Fruit fly (Drosophila melanogaster) whole organism, embryonic: ENCODE results near the gene asl.

ENCODE experiments used
- Asciz ChIP-seq: fragments of 200-800 bp; sonication (Bioruptor generic); optimal IDR thresholded peaks from 2 replicates; lab custom pipeline; 2017; ENCODE audit warnings: missing biosample characterization, mild to moderate bottlenecking, missing genetic modification characterization, missing genetic modification reagents
- CG10462 ChIP-seq: fragments of 200-800 bp; sonication (Bioruptor generic); optimal IDR thresholded peaks from 2 replicates; lab custom pipeline; 2016; ENCODE audit warnings: missing biosample characterization, missing genetic modification characterization
- CG11398 ChIP-seq: fragments of 200-800 bp; sonication (Bioruptor generic); optimal IDR thresholded peaks from 2 replicates; lab custom pipeline; 2016; ENCODE audit warnings: missing biosample characterization, missing genetic modification characterization
- CG12104 ChIP-seq: fragments of 200-800 bp; sonication (Bioruptor generic); optimal IDR thresholded peaks from 3 replicates; lab custom pipeline; 2016; ENCODE audit warnings: missing biosample characterization, missing genetic modification characterization
- CG12155 ChIP-seq: fragments of 200-800 bp; sonication (Bioruptor generic); optimal IDR thresholded peaks from 3 replicates; lab custom pipeline; 2016; ENCODE audit warnings: missing biosample characterization, missing genetic modification characterization
- CG12391 ChIP-seq: fragments of 200-800 bp; sonication (Bioruptor generic); optimal IDR thresholded peaks from 3 replicates; lab custom pipeline; 2018; ENCODE audit warnings: missing biosample characterization, mild to moderate bottlenecking, missing genetic modification characterization, moderate library complexity
- CG1647 ChIP-seq: fragments of 200-800 bp; sonication (Bioruptor generic); optimal IDR thresholded peaks from 3 replicates; lab custom pipeline; 2016; ENCODE audit warnings: missing biosample characterization, missing genetic modification characterization
- CG17186 ChIP-seq: fragments of 200-800 bp; sonication (Bioruptor generic); optimal IDR thresholded peaks from 3 replicates; lab custom pipeline; 2017; ENCODE audit warnings: missing biosample characterization, missing genetic modification reagents, missing genetic modification characterization
- CG17385 ChIP-seq: fragments of 200-800 bp; sonication (Bioruptor generic); optimal IDR thresholded peaks from 3 replicates; lab custom pipeline; 2018; ENCODE audit warnings: missing biosample characterization, mild to moderate bottlenecking, missing genetic modification characterization
- CG30403 ChIP-seq: fragments of 200-800 bp; sonication (Bioruptor generic); optimal IDR thresholded peaks from 3 replicates; lab custom pipeline; 2016; ENCODE audit warnings: missing biosample characterization, missing genetic modification characterization
- CG31388 ChIP-seq: fragments of 200-800 bp; sonication (Bioruptor generic); optimal IDR thresholded peaks from 2 replicates; lab custom pipeline; 2016; ENCODE audit warnings: missing biosample characterization, missing genetic modification characterization
- CG32532 ChIP-seq: fragments of 200-800 bp; sonication (Bioruptor generic); IDR thresholded peaks from 2 replicates; pipeline ENCODE4 v1.3.6; 2022; ENCODE audit warnings: missing biosample characterization, missing genetic modification characterization
- CG43689 ChIP-seq: fragments of 200-800 bp; sonication (Bioruptor generic); IDR thresholded peaks from 2 replicates; pipeline ENCODE4 v1.3.6; 2022; ENCODE audit warnings: missing biosample characterization, missing genetic modification characterization
- CG4424 ChIP-seq: fragments of 200-800 bp; sonication (Bioruptor generic); optimal IDR thresholded peaks from 3 replicates; lab custom pipeline; 2016; ENCODE audit warnings: missing biosample characterization, missing genetic modification characterization
- CG4820 ChIP-seq: fragments of 200-800 bp; sonication (Bioruptor generic); optimal IDR thresholded peaks from 3 replicates; lab custom pipeline; 2016; ENCODE audit warnings: missing biosample characterization, missing genetic modification characterization
- CG6175 ChIP-seq: fragments of 200-800 bp; sonication (Bioruptor generic); IDR thresholded peaks from 3 replicates; pipeline ENCODE4 v1.3.6; 2022; ENCODE audit warnings: missing biosample characterization, missing genetic modification characterization
- CG6654 ChIP-seq: fragments of 200-800 bp; sonication (Bioruptor generic); optimal IDR thresholded peaks from 2 replicates; lab custom pipeline; 2017; ENCODE audit warnings: missing biosample characterization, mild to moderate bottlenecking, missing genetic modification characterization
- CG8388 ChIP-seq: fragments of 200-800 bp; sonication (Bioruptor generic); optimal IDR thresholded peaks from 2 replicates; lab custom pipeline; 2019; ENCODE audit warnings: missing biosample characterization, mild to moderate bottlenecking, missing genetic modification characterization, moderate library complexity
- CG8478 ChIP-seq: fragments of >200 bp; optimal IDR thresholded peaks from 2 replicates; lab custom pipeline; 2018
- Dbx ChIP-seq: fragments of 200-800 bp; sonication (Bioruptor generic); IDR thresholded peaks from 3 replicates; pipeline ENCODE4 v1.3.6; 2022; ENCODE audit warnings: missing biosample characterization, missing genetic modification characterization
- Mrtf ChIP-seq: fragments of 200-800 bp; sonication (Bioruptor generic); IDR thresholded peaks from 3 replicates; pipeline ENCODE4 v1.3.6; 2022; ENCODE audit warnings: missing biosample characterization, missing genetic modification characterization
- Myb ChIP-seq: fragments of 200-800 bp; sonication (Bioruptor generic); optimal IDR thresholded peaks from 2 replicates; lab custom pipeline; 2016; ENCODE audit warnings: missing biosample characterization, missing genetic modification characterization
- NK7.1 ChIP-seq: fragments of 200-800 bp; sonication (Bioruptor generic); optimal IDR thresholded peaks from 3 replicates; lab custom pipeline; 2016; ENCODE audit warnings: missing biosample characterization, missing genetic modification characterization
- Neu2 ChIP-seq: fragments of 200-800 bp; sonication (Bioruptor generic); optimal IDR thresholded peaks from 3 replicates; lab custom pipeline; 2016; ENCODE audit warnings: missing biosample characterization, missing genetic modification characterization, borderline replicate concordance
- Poxn ChIP-seq: fragments of 200-800 bp; sonication (Bioruptor generic); IDR thresholded peaks from 2 replicates; pipeline ENCODE4 v1.3.6; 2022; ENCODE audit warnings: missing biosample characterization, missing genetic modification characterization
- Spps ChIP-seq: fragments of 200-800 bp; sonication (Bioruptor generic); optimal IDR thresholded peaks from 2 replicates; lab custom pipeline; 2018; ENCODE audit warnings: missing biosample characterization, mild to moderate bottlenecking, missing genetic modification characterization
- Sry-β ChIP-seq: fragments of 200-800 bp; sonication (Bioruptor generic); optimal IDR thresholded peaks from 2 replicates; lab custom pipeline; 2018; ENCODE audit warnings: missing biosample characterization, mild to moderate bottlenecking, missing genetic modification characterization, moderate library complexity
- Ssrp ChIP-seq: fragments of 200-800 bp; sonication (Bioruptor generic); optimal IDR thresholded peaks from 2 replicates; lab custom pipeline; 2018; ENCODE audit warnings: missing biosample characterization, mild to moderate bottlenecking, missing genetic modification characterization, moderate library complexity
- Xbp1 ChIP-seq: fragments of 200-800 bp; sonication (Bioruptor generic); optimal IDR thresholded peaks from 3 replicates; lab custom pipeline; 2016; ENCODE audit warnings: missing biosample characterization, mild to moderate bottlenecking, missing genetic modification characterization
- Xrp1 ChIP-seq: fragments of 200-800 bp; sonication (Bioruptor generic); IDR thresholded peaks from 2 replicates; pipeline ENCODE4 v1.3.6; 2022; ENCODE audit warnings: missing biosample characterization, missing genetic modification characterization
- abd-A ChIP-seq: fragments of 200-800 bp; sonication (Bioruptor generic); optimal IDR thresholded peaks from 3 replicates; lab custom pipeline; 2019; ENCODE audit warnings: missing biosample characterization, mild to moderate bottlenecking, missing genetic modification characterization, moderate library complexity
- bab2 ChIP-seq: fragments of 200-800 bp; sonication (Bioruptor generic); optimal IDR thresholded peaks from 2 replicates; lab custom pipeline; 2016; ENCODE audit warnings: missing biosample characterization, missing genetic modification characterization
- bbx ChIP-seq: fragments of 200-800 bp; sonication (Bioruptor generic); IDR thresholded peaks from 2 replicates; pipeline ENCODE4 v1.3.6; 2022; ENCODE audit warnings: missing biosample characterization, missing genetic modification characterization; ENCODE audit not compliant: partially characterized antibody
- bowl ChIP-seq: fragments of 200-800 bp; sonication (Bioruptor generic); IDR thresholded peaks from 2 replicates; pipeline ENCODE4 v1.3.6; 2022; ENCODE audit warnings: missing biosample characterization, missing genetic modification characterization
- cg ChIP-seq: fragments of 200-800 bp; sonication (Bioruptor generic); optimal IDR thresholded peaks from 3 replicates; lab custom pipeline; 2019; ENCODE audit warnings: missing biosample characterization, mild to moderate bottlenecking, missing genetic modification characterization, moderate library complexity
- chinmo ChIP-seq: fragments of 200-800 bp; sonication (Bioruptor generic); IDR thresholded peaks from 4 replicates; pipeline ENCODE4 v1.3.6; 2022; ENCODE audit warnings: missing biosample characterization, missing genetic modification characterization; ENCODE audit not compliant: partially characterized antibody
- corto ChIP-seq: fragments of 200-800 bp; sonication (Bioruptor generic); optimal IDR thresholded peaks from 2 replicates; lab custom pipeline; 2016; ENCODE audit warnings: missing biosample characterization, mild to moderate bottlenecking, missing genetic modification characterization, moderate library complexity
- eve ChIP-seq, 2 experiments: fragments of >200 bp; optimal IDR thresholded peaks; 2 replicates each; lab custom pipeline; 2017; ENCODE audit warnings: missing biosample characterization in 2 of 2, missing genetic modification characterization in 2 of 2
- ewg ChIP-seq: fragments of 200-800 bp; sonication (Bioruptor generic); optimal IDR thresholded peaks from 3 replicates; lab custom pipeline; 2017; ENCODE audit warnings: mild to moderate bottlenecking, missing biosample characterization, missing genetic modification reagents, missing genetic modification characterization
- fd3F ChIP-seq: fragments of 200-800 bp; sonication (Bioruptor generic); optimal IDR thresholded peaks from 2 replicates; lab custom pipeline; 2018; ENCODE audit warnings: missing biosample characterization, mild to moderate bottlenecking, missing genetic modification characterization, moderate library complexity
- fd64A ChIP-seq: fragments of 200-800 bp; sonication (Bioruptor generic); optimal IDR thresholded peaks from 3 replicates; lab custom pipeline; 2018; ENCODE audit warnings: missing biosample characterization, mild to moderate bottlenecking, missing genetic modification characterization
- gcm2 ChIP-seq: fragments of 200-800 bp; sonication (Bioruptor generic); optimal IDR thresholded peaks from 2 replicates; lab custom pipeline; 2016; ENCODE audit warnings: missing biosample characterization, missing genetic modification characterization
- hbn ChIP-seq: fragments of 200-800 bp; sonication (Bioruptor generic); IDR thresholded peaks from 2 replicates; pipeline ENCODE4 v1.3.6; 2022; ENCODE audit warnings: missing biosample characterization, missing genetic modification characterization; ENCODE audit not compliant: partially characterized antibody
- jigr1 ChIP-seq: fragments of 200-800 bp; sonication (Bioruptor generic); IDR thresholded peaks from 3 replicates; pipeline ENCODE4 v1.3.6; 2022; ENCODE audit warnings: missing biosample characterization, missing genetic modification characterization
- kni ChIP-seq: fragments of 200-800 bp; sonication (Bioruptor generic); optimal IDR thresholded peaks from 3 replicates; lab custom pipeline; 2017; ENCODE audit warnings: mild to moderate bottlenecking, missing biosample characterization, missing genetic modification reagents, missing genetic modification characterization
- lilli ChIP-seq: fragments of 200-800 bp; sonication (Bioruptor generic); optimal IDR thresholded peaks from 3 replicates; lab custom pipeline; 2016; ENCODE audit warnings: missing biosample characterization, missing genetic modification characterization
- slp2 ChIP-seq: fragments of 200-800 bp; sonication (Bioruptor generic); optimal IDR thresholded peaks from 2 replicates; lab custom pipeline; 2016; ENCODE audit warnings: missing biosample characterization, missing genetic modification characterization
- sob ChIP-seq: fragments of 200-800 bp; sonication (Bioruptor generic); IDR thresholded peaks from 2 replicates; pipeline ENCODE4 v1.3.6; 2022; ENCODE audit warnings: missing biosample characterization, missing genetic modification characterization
- usp ChIP-seq: fragments of >200 bp; optimal IDR thresholded peaks from 2 replicates; lab custom pipeline; 2017; ENCODE audit warnings: missing biosample characterization, missing genetic modification characterization
- vfl ChIP-seq: fragments of 200-800 bp; sonication (Bioruptor generic); optimal IDR thresholded peaks from 2 replicates; lab custom pipeline; 2016; ENCODE audit warnings: missing biosample characterization, missing genetic modification characterization
- wor ChIP-seq: fragments of 200-800 bp; sonication (Bioruptor generic); IDR thresholded peaks from 2 replicates; pipeline ENCODE4 v1.3.6; 2022; ENCODE audit warnings: missing biosample characterization, missing genetic modification characterization
- z ChIP-seq: fragments of 200-800 bp; sonication (Bioruptor generic); IDR thresholded peaks from 3 replicates; pipeline ENCODE4 v1.3.6; 2022; ENCODE audit warnings: missing biosample characterization, missing genetic modification characterization

asl gene

DNA sequence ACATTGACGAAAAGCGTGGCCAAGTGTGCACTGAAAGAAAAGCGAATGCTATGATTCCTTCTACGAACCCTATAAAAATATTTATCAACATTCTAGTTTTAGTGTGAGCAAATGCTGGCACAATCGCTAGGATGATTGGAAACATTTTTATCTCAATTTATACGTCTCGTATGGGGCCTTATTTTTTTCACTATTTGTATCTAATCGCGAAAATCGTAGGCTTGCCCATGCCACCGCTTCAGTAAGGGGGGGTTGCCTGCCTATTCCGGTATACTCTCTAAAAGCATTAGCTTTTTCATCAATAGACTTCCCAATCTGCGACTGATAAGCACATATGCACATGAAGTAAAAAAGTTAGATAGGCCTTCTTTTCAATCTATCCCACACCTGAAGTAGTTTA is 40.7 kb downstream of the asl start (continued):
- TF ChIP-seq CG6654 (GFP tag; lab: Kevin White, UChicago) = peak; percentile 19
- TF ChIP-seq CG10462 (GFP tag; lab: Kevin White, UChicago) = peak; percentile 35
- TF ChIP-seq fd64A (GFP tag; lab: Kevin White, UChicago) = peak; percentile 51
- no peak for TF ChIP-seq eve (GFP tag; optimal IDR thresholded peaks at IDR 0.05; lab: Kevin White, UChicago)
- peak; percentile 69 for TF ChIP-seq ewg (GFP tag; lab: Kevin White, UChicago)
- TF ChIP-seq hbn (GFP tag; lab: Robert Waterston, UW) = no peak
- TF ChIP-seq sob (GFP tag; lab: Robert Waterston, UW) = peak; percentile 85
- TF ChIP-seq abd-A = no peak
- peak; percentile 75 for TF ChIP-seq CG8388 (GFP tag; lab: Kevin White, UChicago)
- peak; percentile 81 for TF ChIP-seq Mrtf (GFP tag; lab: Robert Waterston, UW)
- TF ChIP-seq CG4820 (GFP tag; lab: Kevin White, UChicago) = peak; percentile 65
- TF ChIP-seq bbx (GFP tag; lab: Robert Waterston, UW) = no peak
- peak; percentile 82 for TF ChIP-seq Xrp1 (GFP tag; lab: Robert Waterston, UW)
- peak; percentile 78 for TF ChIP-seq Asciz
- TF ChIP-seq Myb = peak; percentile 55
- peak; percentile 71 for TF ChIP-seq bowl (GFP tag; lab: Robert Waterston, UW)
- TF ChIP-seq cg (GFP tag; lab: Kevin White, UChicago) = no peak
- TF ChIP-seq CG11398 (GFP tag; lab: Kevin White, UChicago) = peak; percentile 49
- TF ChIP-seq CG8478 (lab: Kevin White, UChicago) = no peak
- TF ChIP-seq CG32532 (GFP tag; lab: Robert Waterston, UW) = peak; percentile 89
- TF ChIP-seq CG4424 = peak; percentile 63
- no peak for TF ChIP-seq kni (GFP tag; lab: Kevin White, UChicago)
- TF ChIP-seq Ssrp (tag; lab: Kevin White, UChicago) = peak; percentile 71
- TF ChIP-seq fd3F (GFP tag; lab: Kevin White, UChicago) = peak; percentile 73
- TF ChIP-seq z (GFP tag; lab: Robert Waterston, UW) = no peak; the same call in 2 of the 3 replicates
- TF ChIP-seq Neu2 (GFP tag; lab: Kevin White, UChicago) = no peak
- TF ChIP-seq jigr1 (GFP tag; lab: Robert Waterston, UW) = no peak
- peak; percentile 82 for TF ChIP-seq CG12391 (tag; lab: Kevin White, UChicago)
- TF ChIP-seq CG12155 (GFP tag; lab: Kevin White, UChicago) = peak; percentile 52
- TF ChIP-seq bab2 (GFP tag; lab: Kevin White, UChicago) = peak; percentile 82
- peak; percentile 58 for TF ChIP-seq NK7.1 (GFP tag; lab: Kevin White, UChicago)
- TF ChIP-seq CG31388 (GFP tag; lab: Kevin White, UChicago) = peak; percentile 40
- no peak for TF ChIP-seq Sry-β (GFP tag; lab: Kevin White, UChicago)
- TF ChIP-seq Spps (tag; lab: Kevin White, UChicago) = peak; percentile 32
- peak; percentile 73; the same call in 2 of the 3 replicates for TF ChIP-seq CG6175 (GFP tag; lab: Robert Waterston, UW)
- no peak for TF ChIP-seq corto (GFP tag; lab: Kevin White, UChicago)
- TF ChIP-seq CG30403 (GFP tag; lab: Kevin White, UChicago) = peak; percentile 71
- peak; percentile 54 for TF ChIP-seq slp2 (GFP tag; lab: Kevin White, UChicago)
- TF ChIP-seq CG17186 = no peak
- TF ChIP-seq CG12104 (GFP tag; lab: Kevin White, UChicago) = peak; percentile 24
- peak; percentile 53; the same call in 1 of the 2 replicates for TF ChIP-seq CG43689 (GFP tag; lab: Robert Waterston, UW)
- TF ChIP-seq gcm2 (GFP tag; lab: Kevin White, UChicago) = peak; percentile 67
- TF ChIP-seq Poxn = peak; percentile 33; the same call in 1 of the 2 replicates
- TF ChIP-seq CG1647 = peak; percentile 35
- TF ChIP-seq wor = peak; percentile 75
- peak; percentile 50; the same call in 1 of the 4 replicates for TF ChIP-seq chinmo (GFP tag; lab: Robert Waterston, UW)
- TF ChIP-seq lilli (GFP tag; lab: Kevin White, UChicago) = peak; percentile 82
- TF ChIP-seq CG17385 (GFP tag; lab: Kevin White, UChicago) = peak; percentile 83
- peak; percentile 76 for TF ChIP-seq Xbp1
- TF ChIP-seq vfl (GFP tag; lab: Kevin White, UChicago) = peak; percentile 17
- TF ChIP-seq usp (GFP tag; lab: Kevin White, UChicago) = no peak
- TF ChIP-seq Dbx (GFP tag; lab: Robert Waterston, UW) = peak; percentile 85
